Worm (Caenorhabditis elegans) whole organism, L3 larva: ENCODE data around the gene C34C12.6.

Source experiments
- R02D3.7 ChIP-seq: fragments of 150-350 bp; optimal IDR thresholded peaks from 2 replicates; lab custom pipeline; 2014; ENCODE audit warnings: missing biosample characterization, missing genetic modification characterization
- ama-1 ChIP-seq: fragments of 150-350 bp; optimal IDR thresholded peaks from 2 replicates; lab custom pipeline; 2018
- ceh-16 ChIP-seq: sonication (generic microtip); optimal IDR thresholded peaks from 2 replicates; lab custom pipeline; 2017; ENCODE audit warnings: missing biosample characterization, missing genetic modification characterization
- ceh-28 ChIP-seq: fragments of 150-350 bp; optimal IDR thresholded peaks from 2 replicates; lab custom pipeline; 2014; ENCODE audit warnings: missing biosample characterization, missing genetic modification reagents, missing genetic modification characterization
- ceh-82 ChIP-seq: fragments of 150-350 bp; optimal IDR thresholded peaks from 2 replicates; lab custom pipeline; 2014; ENCODE audit warnings: missing biosample characterization, missing genetic modification characterization
- ceh-9 ChIP-seq: sonication (generic microtip); optimal IDR thresholded peaks from 2 replicates; lab custom pipeline; 2018; ENCODE audit warnings: missing biosample characterization, missing genetic modification characterization
- egl-27 ChIP-seq: sonication (generic microtip); optimal IDR thresholded peaks from 4 replicates; lab custom pipeline; 2017; ENCODE audit warnings: missing biosample characterization, missing genetic modification reagents, missing genetic modification characterization
- egl-5 ChIP-seq: fragments of 150-350 bp; optimal IDR thresholded peaks from 2 replicates; lab custom pipeline; 2017; ENCODE audit warnings: missing biosample characterization, missing genetic modification reagents, missing genetic modification characterization, inconsistent platforms
- elt-2 ChIP-seq: sonication (generic microtip); optimal IDR thresholded peaks from 2 replicates; lab custom pipeline; 2016; ENCODE audit warnings: missing genetic modification reagents, mild to moderate bottlenecking, missing genetic modification characterization, missing compliant biosample characterization
- eor-1 ChIP-seq, 2 experiments: fragments of 150-350 bp; optimal IDR thresholded peaks; 2 replicates each; lab custom pipeline; 2014 to 2018; ENCODE audit warnings: missing biosample characterization in 2 of 2, missing genetic modification characterization in 2 of 2
- fkh-2 ChIP-seq: fragments of 150-350 bp; optimal IDR thresholded peaks from 2 replicates; lab custom pipeline; 2014; ENCODE audit warnings: missing biosample characterization, missing genetic modification reagents, missing genetic modification characterization
- hmg-11 ChIP-seq: sonication (generic microtip); optimal IDR thresholded peaks from 2 replicates; lab custom pipeline; 2016; ENCODE audit warnings: missing genetic modification characterization, missing compliant biosample characterization
- jun-1 ChIP-seq: fragments of 150-350 bp; optimal IDR thresholded peaks from 2 replicates; lab custom pipeline; 2014; ENCODE audit warnings: missing biosample characterization, missing genetic modification reagents, missing genetic modification characterization
- lin-15B ChIP-seq: fragments of 150-350 bp; optimal IDR thresholded peaks from 2 replicates; lab custom pipeline; 2014; ENCODE audit warnings: missing biosample characterization, missing genetic modification characterization
- lin-39 ChIP-seq: fragments of 150-350 bp; optimal IDR thresholded peaks from 2 replicates; lab custom pipeline; 2018; ENCODE audit warnings: missing biosample characterization, missing genetic modification reagents, missing genetic modification characterization
- lsy-12 ChIP-seq: sonication (generic microtip); optimal IDR thresholded peaks from 2 replicates; lab custom pipeline; 2016; ENCODE audit warnings: mild to moderate bottlenecking, missing genetic modification characterization, missing compliant biosample characterization
- mdl-1 ChIP-seq: fragments of 150-350 bp; optimal IDR thresholded peaks from 2 replicates; lab custom pipeline; 2014; ENCODE audit warnings: missing biosample characterization, missing genetic modification characterization
- mml-1 ChIP-seq: fragments of 150-350 bp; sonication (generic microtip); optimal IDR thresholded peaks from 3 replicates; lab custom pipeline; 2014; ENCODE audit warnings: missing biosample characterization, missing genetic modification characterization
- nfya-1 ChIP-seq: sonication (generic microtip); optimal IDR thresholded peaks from 2 replicates; lab custom pipeline; 2017; ENCODE audit warnings: missing genetic modification characterization, mild to moderate bottlenecking, missing compliant biosample characterization, antibody characterized with exemption, moderate library complexity; ENCODE audit not compliant: insufficient read depth
- nhr-11 ChIP-seq: fragments of 150-350 bp; optimal IDR thresholded peaks from 2 replicates; lab custom pipeline; 2014; ENCODE audit warnings: missing biosample characterization, missing genetic modification characterization
- nhr-12 ChIP-seq: fragments of 150-350 bp; optimal IDR thresholded peaks from 2 replicates; lab custom pipeline; 2014; ENCODE audit warnings: missing biosample characterization, missing genetic modification characterization
- nhr-23 ChIP-seq: fragments of 150-350 bp; optimal IDR thresholded peaks from 2 replicates; lab custom pipeline; 2014; ENCODE audit warnings: missing biosample characterization, missing genetic modification reagents, missing genetic modification characterization
- nhr-237 ChIP-seq: fragments of 150-350 bp; optimal IDR thresholded peaks from 2 replicates; lab custom pipeline; 2014; ENCODE audit warnings: missing biosample characterization, missing genetic modification characterization
- nhr-25 ChIP-seq: sonication (generic microtip); optimal IDR thresholded peaks from 2 replicates; lab custom pipeline; 2017; ENCODE audit warnings: missing biosample characterization, missing genetic modification characterization
- nhr-28 ChIP-seq: fragments of 150-350 bp; optimal IDR thresholded peaks from 2 replicates; lab custom pipeline; 2014; ENCODE audit warnings: missing biosample characterization, missing genetic modification characterization
- nhr-77 ChIP-seq: fragments of 150-350 bp; optimal IDR thresholded peaks from 2 replicates; lab custom pipeline; 2014; ENCODE audit warnings: missing biosample characterization, missing genetic modification characterization
- pha-4 ChIP-seq: fragments of 150-350 bp; optimal IDR thresholded peaks from 2 replicates; lab custom pipeline; 2014; ENCODE audit warnings: missing biosample characterization, missing genetic modification reagents, missing genetic modification characterization
- pqm-1 ChIP-seq: fragments of 150-350 bp; optimal IDR thresholded peaks from 2 replicates; lab custom pipeline; 2017; ENCODE audit warnings: missing biosample characterization, missing genetic modification characterization, inconsistent platforms
- sea-2 ChIP-seq: fragments of 150-350 bp; sonication (generic microtip); optimal IDR thresholded peaks from 4 replicates; lab custom pipeline; 2014; ENCODE audit warnings: missing biosample characterization, missing genetic modification reagents, missing genetic modification characterization
- skn-1 ChIP-seq: fragments of 150-350 bp; optimal IDR thresholded peaks from 2 replicates; lab custom pipeline; 2014; ENCODE audit warnings: missing biosample characterization, missing genetic modification characterization
- snpc-4 ChIP-seq: fragments of 150-350 bp; optimal IDR thresholded peaks from 2 replicates; lab custom pipeline; 2014; ENCODE audit warnings: missing biosample characterization, missing genetic modification characterization
- unc-39 ChIP-seq: sonication (generic microtip); optimal IDR thresholded peaks from 4 replicates; lab custom pipeline; 2017; ENCODE audit warnings: missing biosample characterization, missing genetic modification characterization
- unc-62 ChIP-seq: fragments of 150-350 bp; sonication (generic microtip); optimal IDR thresholded peaks from 4 replicates; lab custom pipeline; 2014; ENCODE audit warnings: missing biosample characterization, missing genetic modification reagents, missing genetic modification characterization
- zag-1 ChIP-seq: fragments of 150-350 bp; optimal IDR thresholded peaks from 2 replicates; lab custom pipeline; 2014; ENCODE audit warnings: missing biosample characterization, missing genetic modification characterization
- ztf-11 ChIP-seq: fragments of 150-350 bp; optimal IDR thresholded peaks from 2 replicates; lab custom pipeline; 2014; ENCODE audit warnings: missing biosample characterization, missing genetic modification characterization

The C34C12.6 gene

ce11 chrIII:3461403-3461802, 21.0 kb upstream of the C34C12.6 start, which contains the start of gene pph-6:
Gene pph-6, plus strand, starts transcription at chrIII:3461703.
- TF ChIP-seq unc-39 (tag; lab: Kevin White, UChicago) (no peak), nhr-23 (tag; lab: Kevin White, UChicago) (no peak), pqm-1 (tag; lab: Kevin White, UChicago) (no peak), ceh-28 (no peak), ceh-82 (tag; lab: Kevin White, UChicago) (no peak), pha-4 (tag; lab: Kevin White, UChicago) (no peak), egl-27 (no peak)
- TF ChIP-seq, all 47 proteins: peak for 0

DNA sequence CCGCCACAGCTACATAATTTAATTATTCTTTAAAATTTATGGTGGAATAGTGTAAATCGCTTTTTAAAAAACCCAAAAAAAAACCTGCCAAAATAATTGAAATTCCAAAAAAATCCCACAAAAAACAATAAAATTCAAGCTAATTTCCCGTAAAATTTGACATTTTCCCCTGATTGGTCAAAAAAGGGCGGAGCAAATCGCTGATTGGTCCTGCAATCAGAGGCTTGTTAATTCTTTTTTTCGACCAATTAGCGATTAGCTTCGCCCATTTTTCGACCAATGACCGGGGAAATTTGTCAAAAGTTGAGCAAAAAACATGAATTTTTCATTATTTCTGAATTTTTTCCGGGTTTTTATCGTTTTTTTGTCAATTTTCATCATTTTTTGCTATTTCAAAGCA, 15.4 kb upstream of the C34C12.6 start:
- TF ChIP-seq nfya-1: peak; percentile 93
- no peak for TF ChIP-seq hmg-11

DNA sequence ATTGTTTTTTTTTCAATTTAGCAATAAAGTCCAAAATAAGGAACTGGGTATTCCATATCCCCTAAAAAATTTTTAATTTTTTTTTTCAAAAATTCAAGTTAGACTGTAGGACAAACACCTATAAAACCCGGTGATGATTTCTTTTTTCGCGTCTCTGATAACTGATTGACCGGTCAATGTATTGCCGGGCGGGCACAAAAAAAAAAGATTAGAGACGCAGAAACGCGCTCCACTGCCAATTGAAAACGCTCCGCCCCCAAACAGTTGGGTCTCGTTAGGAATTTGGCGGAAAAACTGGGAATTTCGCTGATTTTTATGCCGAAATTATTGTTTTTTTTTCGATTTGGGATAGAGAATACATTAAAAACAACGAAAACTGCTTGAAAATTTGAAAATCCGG, 14.0 kb upstream of the C34C12.6 start:
- TF ChIP-seq elt-2 (tag; lab: Kevin White, UChicago): peak; percentile 52
- no peak for TF ChIP-seq skn-1 (tag; lab: Kevin White, UChicago)
- TF ChIP-seq lin-15B (tag; lab: Kevin White, UChicago): peak; percentile 7

DNA sequence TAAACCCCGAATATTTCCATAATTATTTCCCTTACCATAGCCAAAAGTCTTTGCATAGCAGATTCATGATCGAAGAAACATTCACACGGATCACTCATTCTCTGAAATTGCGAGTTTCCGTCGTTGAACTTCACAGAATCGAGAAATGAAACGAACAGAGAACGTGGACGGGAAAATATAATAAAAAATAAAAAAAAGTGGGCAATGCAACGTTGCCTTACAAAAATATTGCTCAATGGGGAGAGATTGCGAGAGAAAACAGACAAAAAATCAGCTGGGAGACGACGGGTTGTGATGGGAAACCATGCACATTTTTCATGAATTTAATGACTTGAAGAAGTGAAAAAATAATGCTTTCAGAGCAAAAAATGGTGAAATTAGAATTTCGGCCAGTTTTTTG, 12.7 kb upstream of the C34C12.6 start, which contains the start of gene smim-14:
Gene smim-14, minus strand, starts transcription at position 101 of the 400 bp plus-strand sequence.
- TF ChIP-seq ama-1 (lab: Kevin White, UChicago) (peak; percentile 2), hmg-11 (peak; percentile 9), egl-27 (no peak), ztf-11 (tag; lab: Kevin White, UChicago) (no peak), mdl-1 (tag; lab: Kevin White, UChicago) (no peak)

DNA sequence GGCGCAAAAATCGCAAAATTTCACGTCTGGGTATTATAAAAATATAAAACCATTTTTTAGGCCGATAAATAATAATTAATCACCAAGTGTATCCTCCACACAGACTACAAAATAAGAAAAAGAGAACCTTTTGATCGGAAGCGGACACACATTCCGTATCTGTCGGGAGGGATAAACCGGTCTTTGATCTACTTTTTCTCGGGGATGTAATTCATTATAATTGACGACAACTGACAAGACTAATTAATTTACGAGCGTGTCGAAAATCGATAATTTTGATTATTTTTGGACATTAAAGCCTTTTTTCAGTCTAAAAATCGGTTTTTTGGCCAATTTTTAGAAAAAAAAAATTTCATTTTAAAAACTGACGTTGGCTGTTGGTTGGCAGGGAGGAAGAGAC, 12.0 kb upstream of the C34C12.6 start:
- no peak for TF ChIP-seq mml-1 (tag; lab: Kevin White, UChicago)
- TF ChIP-seq ceh-28: peak; percentile 14
- TF ChIP-seq jun-1 (tag; lab: Kevin White, UChicago): no peak
- no peak for TF ChIP-seq nhr-237 (tag; lab: Kevin White, UChicago)
- TF ChIP-seq pha-4 (tag; lab: Kevin White, UChicago): no peak
- no peak for TF ChIP-seq pqm-1 (tag; lab: Kevin White, UChicago)
- peak; percentile 58 for TF ChIP-seq nhr-23 (tag; lab: Kevin White, UChicago)
- TF ChIP-seq egl-5 (tag; lab: Kevin White, UChicago): no peak

DNA sequence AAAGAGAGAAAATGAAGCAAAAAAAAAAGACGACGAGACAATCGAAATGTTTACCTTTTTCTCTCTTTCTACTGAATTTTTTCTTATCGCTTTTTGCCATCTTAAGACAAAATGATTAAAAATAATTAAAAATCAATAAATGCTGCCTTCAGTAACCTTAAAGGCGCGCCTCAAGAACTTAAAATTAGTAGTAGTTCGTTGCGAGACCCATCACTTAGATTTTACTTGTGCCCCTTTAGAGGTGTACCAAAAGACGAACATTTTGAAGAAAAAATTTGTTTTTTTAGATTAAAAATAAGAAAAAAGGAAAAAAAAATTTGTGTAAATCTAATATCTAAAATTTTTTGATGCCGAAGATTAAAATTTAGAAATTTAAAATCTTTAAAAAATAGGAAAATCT, 11.4 kb upstream of the C34C12.6 start:
- TF ChIP-seq elt-2 (tag; lab: Kevin White, UChicago) (peak; percentile 5), sea-2 (GFP tag; lab: Kevin White, UChicago) (no peak)

DNA sequence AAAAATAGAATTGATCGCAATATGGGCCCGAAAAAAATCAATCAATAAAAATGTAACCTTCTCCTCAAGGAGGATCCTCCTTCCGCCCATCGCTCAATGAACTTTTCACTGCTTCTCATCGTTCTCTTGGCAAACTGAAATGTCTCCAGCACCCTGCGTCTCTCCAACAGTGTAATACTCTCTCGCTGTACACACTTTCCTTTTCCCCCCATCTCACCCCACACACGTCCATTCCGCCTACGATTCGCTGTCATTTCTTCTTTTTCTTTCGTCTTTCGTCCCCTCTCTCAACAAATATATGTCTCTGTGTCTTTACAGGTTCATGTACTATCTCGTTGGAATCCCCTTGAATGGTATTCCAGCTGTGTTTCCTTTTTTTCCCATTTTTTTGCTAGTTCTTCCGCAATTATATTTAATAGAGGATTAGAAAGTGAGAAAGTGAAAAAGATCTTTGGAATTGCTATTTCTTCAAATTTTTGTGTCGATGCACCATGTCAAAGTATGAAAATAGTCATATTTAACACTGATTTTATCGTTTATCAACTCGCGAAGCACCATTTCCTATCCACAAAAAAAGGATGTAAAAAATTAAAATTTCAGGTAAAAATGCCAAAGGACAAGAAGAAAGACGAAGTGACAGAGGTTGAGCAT, 10.9 kb upstream of the C34C12.6 start, which contains the start of gene rsu-1:
Gene rsu-1, plus strand, starts transcription at position 601 of the 651 bp plus-strand sequence.
- TF ChIP-seq ceh-9 (no peak), nhr-77 (tag; lab: Kevin White, UChicago) (no peak), egl-27 (no peak), fkh-2 (tag; lab: Kevin White, UChicago) (no peak), ztf-11 (tag; lab: Kevin White, UChicago) (no peak), ceh-16 (tag; lab: Kevin White, UChicago) (no peak), lsy-12 (tag; lab: Kevin White, UChicago) (no peak), jun-1 (tag; lab: Kevin White, UChicago) (no peak), nhr-237 (tag; lab: Kevin White, UChicago) (no peak), R02D3.7 (tag; lab: Kevin White, UChicago) (no peak), hmg-11 (peak; percentile 81), nhr-23 (tag; lab: Kevin White, UChicago) (peak; percentile 44), eor-1 (tag; optimal IDR thresholded peaks at IDR 0.05; lab: Kevin White, UChicago) (no peak), pha-4 (tag; lab: Kevin White, UChicago) (peak; percentile 45), nhr-25 (tag; lab: Kevin White, UChicago) (peak; percentile 83), pqm-1 (tag; lab: Kevin White, UChicago) (peak; percentile 48), ceh-82 (tag; lab: Kevin White, UChicago) (no peak), lin-39 (peak; percentile 50), elt-2 (tag; lab: Kevin White, UChicago) (peak; percentile 31), ceh-28 (peak; percentile 50), unc-39 (tag; lab: Kevin White, UChicago) (no peak), nfya-1 (peak; percentile 68), ama-1 (lab: Kevin White, UChicago) (no peak), nhr-11 (tag; lab: Kevin White, UChicago) (no peak), snpc-4 (no peak), nhr-12 (no peak), lin-15B (tag; lab: Kevin White, UChicago) (peak; percentile 48), nhr-28 (tag; lab: Kevin White, UChicago) (no peak), sea-2 (GFP tag; lab: Kevin White, UChicago) (no peak), zag-1 (tag; lab: Kevin White, UChicago) (no peak), skn-1 (tag; lab: Kevin White, UChicago) (no peak), unc-62 (GFP tag; lab: Kevin White, UChicago) (no peak)
